Fruit fly (Drosophila melanogaster) whole organism, embryonic: ENCODE results near the gene CG42819.
A peak's percentile ranks its signal among the peaks of the same experiment; 100 is the strongest.

Experiments used
- ATbp ChIP-seq: fragments of 200-800 bp; sonication (Bioruptor generic); optimal IDR thresholded peaks from 2 replicates; lab custom pipeline; 2017; ENCODE audit warnings: missing biosample characterization, mild to moderate bottlenecking, missing genetic modification characterization, missing genetic modification reagents
- Asciz ChIP-seq: fragments of 200-800 bp; sonication (Bioruptor generic); optimal IDR thresholded peaks from 2 replicates; lab custom pipeline; 2017; ENCODE audit warnings: missing biosample characterization, mild to moderate bottlenecking, missing genetic modification characterization, missing genetic modification reagents
- BtbVII ChIP-seq: fragments of 200-800 bp; sonication (Bioruptor generic); optimal IDR thresholded peaks from 3 replicates; lab custom pipeline; 2017; ENCODE audit warnings: missing biosample characterization, mild to moderate bottlenecking, missing genetic modification characterization
- CG10209 ChIP-seq: fragments of 200-800 bp; sonication (Bioruptor generic); optimal IDR thresholded peaks from 3 replicates; lab custom pipeline; 2017; ENCODE audit warnings: missing biosample characterization, mild to moderate bottlenecking, missing genetic modification characterization, missing genetic modification reagents
- CG10431 ChIP-seq: fragments of 200-800 bp; sonication (Bioruptor generic); optimal IDR thresholded peaks from 3 replicates; lab custom pipeline; 2018; ENCODE audit warnings: missing biosample characterization, mild to moderate bottlenecking, missing genetic modification characterization
- CG11398 ChIP-seq: fragments of 200-800 bp; sonication (Bioruptor generic); optimal IDR thresholded peaks from 2 replicates; lab custom pipeline; 2016; ENCODE audit warnings: missing biosample characterization, missing genetic modification characterization
- CG12155 ChIP-seq: fragments of 200-800 bp; sonication (Bioruptor generic); optimal IDR thresholded peaks from 3 replicates; lab custom pipeline; 2016; ENCODE audit warnings: missing biosample characterization, missing genetic modification characterization
- CG12236 ChIP-seq: fragments of 200-800 bp; sonication (Bioruptor generic); optimal IDR thresholded peaks from 2 replicates; lab custom pipeline; 2016; ENCODE audit warnings: missing biosample characterization, missing genetic modification characterization
- CG12744 ChIP-seq: fragments of 200-800 bp; sonication (Bioruptor generic); optimal IDR thresholded peaks from 2 replicates; lab custom pipeline; 2016; ENCODE audit warnings: missing biosample characterization, missing genetic modification characterization
- CG12942 ChIP-seq: fragments of 200-800 bp; sonication (Bioruptor generic); optimal IDR thresholded peaks from 3 replicates; lab custom pipeline; 2016; ENCODE audit warnings: missing biosample characterization, missing genetic modification characterization
- CG13296 ChIP-seq: fragments of 200-800 bp; sonication (Bioruptor generic); optimal IDR thresholded peaks from 3 replicates; lab custom pipeline; 2018; ENCODE audit warnings: missing biosample characterization, mild to moderate bottlenecking, missing genetic modification characterization
- CG13775 ChIP-seq: fragments of 200-800 bp; sonication (Bioruptor generic); optimal IDR thresholded peaks from 3 replicates; lab custom pipeline; 2017; ENCODE audit warnings: missing biosample characterization, mild to moderate bottlenecking, missing genetic modification characterization
- CG14441 ChIP-seq: fragments of 200-800 bp; sonication (Bioruptor generic); IDR thresholded peaks from 2 replicates; pipeline ENCODE4 v1.3.6; 2022; ENCODE audit warnings: missing biosample characterization, missing genetic modification characterization
- CG16863 ChIP-seq: fragments of 200-800 bp; sonication (Bioruptor generic); optimal IDR thresholded peaks from 3 replicates; lab custom pipeline; 2016; ENCODE audit warnings: missing biosample characterization, missing genetic modification characterization
- CG18262 ChIP-seq: fragments of 200-800 bp; optimal IDR thresholded peaks from 3 replicates; lab custom pipeline; 2019; ENCODE audit warnings: missing biosample characterization, mild to moderate bottlenecking, missing genetic modification characterization, moderate library complexity
- CG2678 ChIP-seq: fragments of 200-800 bp; sonication (Bioruptor generic); optimal IDR thresholded peaks from 3 replicates; lab custom pipeline; 2019; ENCODE audit warnings: missing biosample characterization, mild to moderate bottlenecking, missing genetic modification characterization, moderate library complexity
- CG2875 ChIP-seq: fragments of 200-800 bp; sonication (Bioruptor generic); optimal IDR thresholded peaks from 2 replicates; lab custom pipeline; 2017; ENCODE audit warnings: missing biosample characterization, mild to moderate bottlenecking, missing genetic modification characterization, missing genetic modification reagents
- CG32767 ChIP-seq: fragments of 200-800 bp; sonication (Bioruptor generic); IDR thresholded peaks from 2 replicates; pipeline ENCODE4 v1.3.6; 2022; ENCODE audit warnings: missing biosample characterization, missing genetic modification characterization
- CG3995 ChIP-seq: fragments of 200-800 bp; sonication (Bioruptor generic); optimal IDR thresholded peaks from 3 replicates; lab custom pipeline; 2016; ENCODE audit warnings: missing biosample characterization, missing genetic modification characterization
- CG43689 ChIP-seq: fragments of 200-800 bp; sonication (Bioruptor generic); IDR thresholded peaks from 2 replicates; pipeline ENCODE4 v1.3.6; 2022; ENCODE audit warnings: missing biosample characterization, missing genetic modification characterization
- CG6272 ChIP-seq: fragments of 200-800 bp; sonication (Bioruptor generic); IDR thresholded peaks from 2 replicates; pipeline ENCODE4 v1.3.6; 2022; ENCODE audit warnings: missing biosample characterization, missing genetic modification characterization
- CG6654 ChIP-seq: fragments of 200-800 bp; sonication (Bioruptor generic); optimal IDR thresholded peaks from 2 replicates; lab custom pipeline; 2017; ENCODE audit warnings: missing biosample characterization, mild to moderate bottlenecking, missing genetic modification characterization
- CG6765 ChIP-seq: fragments of 200-800 bp; sonication (Bioruptor generic); optimal IDR thresholded peaks from 3 replicates; lab custom pipeline; 2017; ENCODE audit warnings: missing biosample characterization, mild to moderate bottlenecking, missing genetic modification characterization
- CG6854 ChIP-seq: fragments of 200-800 bp; sonication (Bioruptor generic); optimal IDR thresholded peaks from 3 replicates; lab custom pipeline; 2017; ENCODE audit warnings: missing biosample characterization, mild to moderate bottlenecking, missing genetic modification characterization
- CG7786 ChIP-seq: fragments of 200-800 bp; sonication (Bioruptor generic); optimal IDR thresholded peaks from 2 replicates; lab custom pipeline; 2016; ENCODE audit warnings: missing biosample characterization, missing genetic modification characterization
- CG7963 ChIP-seq: fragments of 200-800 bp; sonication (Bioruptor generic); IDR thresholded peaks from 3 replicates; pipeline ENCODE4 v1.3.6; 2022; ENCODE audit warnings: missing biosample characterization, missing genetic modification characterization; ENCODE audit not compliant: partially characterized antibody
- CG7987 ChIP-seq: fragments of 200-800 bp; sonication (Bioruptor generic); optimal IDR thresholded peaks from 2 replicates; lab custom pipeline; 2018; ENCODE audit warnings: missing biosample characterization, mild to moderate bottlenecking, missing genetic modification characterization, moderate library complexity
- CG8478 ChIP-seq: fragments of >200 bp; optimal IDR thresholded peaks from 2 replicates; lab custom pipeline; 2018
- CG9876 ChIP-seq: fragments of 200-800 bp; sonication (Bioruptor generic); optimal IDR thresholded peaks from 2 replicates; lab custom pipeline; 2016; ENCODE audit warnings: missing biosample characterization, missing genetic modification characterization
- Chrac-16 ChIP-seq: fragments of 200-800 bp; sonication (Bioruptor generic); optimal IDR thresholded peaks from 3 replicates; lab custom pipeline; 2016; ENCODE audit warnings: missing biosample characterization, missing genetic modification characterization
- Deaf1 ChIP-seq: fragments of 200-800 bp; optimal IDR thresholded peaks from 3 replicates; lab custom pipeline; 2019; ENCODE audit warnings: missing biosample characterization, mild to moderate bottlenecking, missing genetic modification characterization, moderate library complexity
- Dek ChIP-seq: fragments of 200-800 bp; sonication (Bioruptor generic); optimal IDR thresholded peaks from 3 replicates; lab custom pipeline; 2019; ENCODE audit warnings: missing biosample characterization, mild to moderate bottlenecking, missing genetic modification characterization, moderate library complexity
- Doc2 ChIP-seq: fragments of 200-800 bp; sonication (Bioruptor generic); IDR thresholded peaks from 2 replicates; pipeline ENCODE4 v1.3.6; 2022; ENCODE audit warnings: missing biosample characterization, missing genetic modification characterization
- Gug ChIP-seq: fragments of 200-800 bp; sonication (Bioruptor generic); IDR thresholded peaks from 4 replicates; pipeline ENCODE4 v1.3.6; 2022; ENCODE audit warnings: missing biosample characterization, missing genetic modification characterization
- Nf-YC ChIP-seq: fragments of 200-800 bp; optimal IDR thresholded peaks from 3 replicates; lab custom pipeline; 2019; ENCODE audit warnings: missing biosample characterization, mild to moderate bottlenecking, missing genetic modification characterization, moderate library complexity
- PHDP ChIP-seq: fragments of 200-800 bp; sonication (Bioruptor generic); optimal IDR thresholded peaks from 3 replicates; lab custom pipeline; 2018; ENCODE audit warnings: missing biosample characterization, mild to moderate bottlenecking, missing genetic modification characterization, moderate library complexity
- Ravus ChIP-seq: fragments of 200-800 bp; sonication (Bioruptor generic); IDR thresholded peaks from 2 replicates; pipeline ENCODE4 v1.3.6; 2022; ENCODE audit warnings: missing biosample characterization, missing genetic modification characterization
- Ssrp ChIP-seq: fragments of 200-800 bp; sonication (Bioruptor generic); optimal IDR thresholded peaks from 2 replicates; lab custom pipeline; 2018; ENCODE audit warnings: missing biosample characterization, mild to moderate bottlenecking, missing genetic modification characterization, moderate library complexity
- al ChIP-seq: fragments of 200-800 bp; sonication (Bioruptor generic); IDR thresholded peaks from 2 replicates; pipeline ENCODE4 v1.3.6; 2022; ENCODE audit warnings: missing biosample characterization, missing genetic modification characterization
- br ChIP-seq: fragments of >200 bp; optimal IDR thresholded peaks from 2 replicates; lab custom pipeline; 2017
- chinmo ChIP-seq: fragments of 200-800 bp; sonication (Bioruptor generic); IDR thresholded peaks from 4 replicates; pipeline ENCODE4 v1.3.6; 2022; ENCODE audit warnings: missing biosample characterization, missing genetic modification characterization; ENCODE audit not compliant: partially characterized antibody
- ems ChIP-seq: fragments of 200-800 bp; sonication (Bioruptor generic); optimal IDR thresholded peaks from 3 replicates; lab custom pipeline; 2016; ENCODE audit warnings: missing biosample characterization, missing genetic modification characterization
- gem ChIP-seq: fragments of 200-800 bp; sonication (Bioruptor generic); optimal IDR thresholded peaks from 2 replicates; lab custom pipeline; 2019; ENCODE audit warnings: missing biosample characterization, mild to moderate bottlenecking, missing genetic modification characterization, moderate library complexity
- grau ChIP-seq: fragments of 200-800 bp; optimal IDR thresholded peaks from 3 replicates; lab custom pipeline; 2019; ENCODE audit warnings: missing biosample characterization, mild to moderate bottlenecking, missing genetic modification characterization, moderate library complexity
- gt ChIP-seq: fragments of 200-800 bp; sonication (Bioruptor generic); IDR thresholded peaks from 2 replicates; pipeline ENCODE4 v1.3.6; 2022; ENCODE audit warnings: missing biosample characterization, missing genetic modification characterization
- hth ChIP-seq: fragments of >200 bp; optimal IDR thresholded peaks from 2 replicates; lab custom pipeline; 2017; ENCODE audit warnings: inconsistent platforms
- run ChIP-seq: fragments of 200-800 bp; sonication (Bioruptor generic); optimal IDR thresholded peaks from 3 replicates; lab custom pipeline; 2018; ENCODE audit warnings: missing biosample characterization, mild to moderate bottlenecking, missing genetic modification characterization
- sd ChIP-seq: fragments of 200-800 bp; sonication (Bioruptor generic); optimal IDR thresholded peaks from 3 replicates; lab custom pipeline; 2018; ENCODE audit warnings: missing biosample characterization, mild to moderate bottlenecking, missing genetic modification characterization, moderate library complexity
- trem ChIP-seq: fragments of 200-800 bp; optimal IDR thresholded peaks from 3 replicates; lab custom pipeline; 2019; ENCODE audit warnings: missing biosample characterization, mild to moderate bottlenecking, missing genetic modification characterization, moderate library complexity
- wdn ChIP-seq: fragments of 200-800 bp; sonication (Bioruptor generic); IDR thresholded peaks from 2 replicates; pipeline ENCODE4 v1.3.6; 2022; ENCODE audit warnings: missing biosample characterization, missing genetic modification characterization

CG42819 gene

dm6 chr2L:8364006-8364956 is 24.9 kb downstream of the CG42819 start, which contains the start of the genes RpS13 and CSN8 (continued):
- TF ChIP-seq CG6654 (GFP tag; lab: Kevin White, UChicago) (no peak), sd (tag; lab: Kevin White, UChicago) (peak; percentile 27), CG43689 (GFP tag; lab: Robert Waterston, UW) (no peak), CG16863 (GFP tag; lab: Kevin White, UChicago) (no peak), CG6765 (GFP tag; lab: Kevin White, UChicago) (peak; percentile 59), BtbVII (GFP tag; lab: Kevin White, UChicago) (no peak), CG11398 (GFP tag; lab: Kevin White, UChicago) (no peak), CG12942 (no peak), trem (tag; lab: Kevin White, UChicago) (peak; percentile 87), Deaf1 (tag; lab: Kevin White, UChicago) (no peak), gem (tag; lab: Kevin White, UChicago) (peak; percentile 29), Doc2 (no peak), CG2875 (GFP tag; lab: Kevin White, UChicago) (no peak), Ravus (GFP tag; lab: Robert Waterston, UW) (no peak), br (lab: Kevin White, UChicago) (no peak), CG2678 (tag; lab: Kevin White, UChicago) (peak; percentile 26), run (tag; lab: Kevin White, UChicago) (no peak), CG13296 (GFP tag; lab: Kevin White, UChicago) (peak; percentile 38), ems (GFP tag; lab: Kevin White, UChicago) (no peak), hth (lab: Kevin White, UChicago) (no peak), al (GFP tag; lab: Robert Waterston, UW) (no peak), Chrac-16 (no peak), Dek (tag; lab: Kevin White, UChicago) (no peak), CG3995 (peak; percentile 81), CG7963 (GFP tag; lab: Robert Waterston, UW) (peak; percentile 85), Asciz (GFP tag; lab: Kevin White, UChicago) (peak; percentile 37), CG14441 (GFP tag; lab: Robert Waterston, UW) (no peak), PHDP (peak; percentile 23), ATbp (GFP tag; lab: Kevin White, UChicago) (no peak), CG7987 (GFP tag; lab: Kevin White, UChicago) (no peak), Gug (GFP tag; lab: Robert Waterston, UW) (no peak), CG13775 (GFP tag; lab: Kevin White, UChicago) (peak; percentile 27), CG32767 (0 out of 2 replicates have a peak, but pooled peaks have one; percentile 17), CG12155 (GFP tag; lab: Kevin White, UChicago) (no peak), CG9876 (GFP tag; lab: Kevin White, UChicago) (no peak), CG12744 (no peak), wdn (GFP tag; lab: Robert Waterston, UW) (no peak), CG6272 (GFP tag; lab: Robert Waterston, UW) (no peak), CG10209 (GFP tag; lab: Kevin White, UChicago) (no peak), CG7786 (GFP tag; lab: Kevin White, UChicago) (no peak), grau (tag; lab: Kevin White, UChicago) (peak; percentile 7), CG10431 (GFP tag; lab: Kevin White, UChicago) (no peak), gt (GFP tag; lab: Robert Waterston, UW) (no peak), chinmo (GFP tag; lab: Robert Waterston, UW) (peak; percentile 69; the same call in 2 of the 4 replicates), CG6854 (GFP tag; lab: Kevin White, UChicago) (no peak), CG18262 (tag; lab: Kevin White, UChicago) (peak; percentile 38), Nf-YC (tag; lab: Kevin White, UChicago) (peak; percentile 60), Ssrp (no peak), CG12236 (no peak), CG8478 (lab: Kevin White, UChicago) (no peak)
